Fruit fly (Drosophila melanogaster): ENCODE results near the gene PQBP1.

DNA sequence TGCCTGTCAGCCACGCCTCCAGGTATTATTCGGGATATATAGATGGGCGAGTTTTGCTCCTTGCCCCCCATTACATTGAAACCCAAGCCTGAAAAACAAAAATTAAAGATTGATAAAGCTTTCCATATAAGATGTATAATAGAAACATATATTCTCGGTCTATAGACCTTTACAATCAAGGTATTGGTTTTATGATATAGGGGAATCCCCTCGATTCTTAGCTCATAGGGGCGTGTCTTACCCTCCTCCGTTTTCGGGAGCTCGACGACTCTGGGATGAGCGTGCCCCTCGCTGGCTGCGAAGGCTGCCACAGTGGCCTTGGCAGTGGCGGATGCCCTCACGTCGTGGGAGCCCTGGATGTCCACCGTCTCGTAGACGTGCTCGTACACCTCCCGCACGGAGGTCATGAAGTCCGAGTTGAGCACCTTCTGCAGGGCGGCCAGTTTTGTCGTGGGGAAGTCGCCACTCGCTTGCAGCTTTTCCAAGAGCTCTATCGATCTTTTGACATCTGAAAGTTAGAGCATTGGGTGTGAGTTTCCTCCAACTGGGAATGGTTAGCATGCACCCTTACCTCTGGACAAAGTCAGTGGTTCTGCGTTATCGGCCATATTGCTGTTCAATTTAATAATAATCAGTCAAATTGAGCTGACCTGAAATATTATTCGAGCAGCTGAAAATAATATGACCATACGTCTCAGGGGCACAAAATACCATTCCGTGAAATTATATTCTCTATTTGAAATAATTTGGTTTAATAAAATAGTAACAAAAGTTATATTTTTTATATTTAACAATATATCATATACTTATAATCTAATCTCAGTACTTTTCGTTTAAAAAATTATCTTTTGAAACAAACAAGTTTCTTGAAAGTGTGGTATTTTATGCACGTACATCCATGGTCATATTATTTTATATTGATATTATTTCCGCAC lies at the start of gene PQBP1, which contains the start of gene veli:
- TF ChIP-seq br (GFP tag; optimal IDR thresholded peaks at IDR 0.05): no peak
- no peak for TF ChIP-seq usp (GFP tag; optimal IDR thresholded peaks at IDR 0.05)
- no peak for TF ChIP-seq Vsx2 (GFP tag; optimal IDR thresholded peaks at IDR 0.05; ENCODE audit: partially characterized antibody)
- no peak for TF ChIP-seq lola (GFP tag; optimal IDR thresholded peaks at IDR 0.05)
- TF ChIP-seq pan (optimal IDR thresholded peaks at IDR 0.05): no peak
- TF ChIP-seq psq (GFP tag; optimal IDR thresholded peaks at IDR 0.05): no peak
- TF ChIP-seq dsf (GFP tag; optimal IDR thresholded peaks at IDR 0.05; ENCODE audit: borderline replicate concordance): no peak
- TF ChIP-seq fru (GFP tag; optimal IDR thresholded peaks at IDR 0.05): no peak
- no peak for TF ChIP-seq sage (GFP tag; optimal IDR thresholded peaks at IDR 0.05)
- TF ChIP-seq CG32264 (GFP tag; optimal IDR thresholded peaks at IDR 0.05): no peak
- no peak for TF ChIP-seq Hr83 (GFP tag; optimal IDR thresholded peaks at IDR 0.05; ENCODE audit: poor library complexity, severe bottlenecking)
- TF ChIP-seq h (GFP tag; optimal IDR thresholded peaks at IDR 0.05): no peak
- no peak for TF ChIP-seq rgr (GFP tag; optimal IDR thresholded peaks at IDR 0.05)
- TF ChIP-seq dl (GFP tag; optimal IDR thresholded peaks at IDR 0.05; ENCODE audit: insufficient read depth in 1 of 2, partially characterized antibody in 2 of 2): no peak
